Worm (Caenorhabditis elegans) whole organism, L4 larva: ENCODE data around the gene rps-30.

ENCODE experiments used
- lim-7 ChIP-seq: fragments of 200-800 bp; sonication (Bioruptor generic); IDR thresholded peaks from 2 replicates; pipeline ENCODE4 v1.3.6; 2022; ENCODE audit warnings: missing genetic modification characterization, missing compliant biosample characterization
- nhr-237 ChIP-seq: sonication (generic microtip); optimal IDR thresholded peaks from 2 replicates; lab custom pipeline; 2017; ENCODE audit warnings: missing biosample characterization, missing genetic modification characterization
- nhr-42 ChIP-seq: fragments of 200-800 bp; sonication (Bioruptor generic); IDR thresholded peaks from 2 replicates; pipeline ENCODE4 v1.3.6; 2022; ENCODE audit warnings: missing genetic modification characterization, missing compliant biosample characterization

- TF ChIP-seq nhr-42 (GFP tag; lab: Robert Waterston, UW) (no peak), nhr-237 (tag; lab: Kevin White, UChicago) (no peak), lim-7 (GFP tag; lab: Robert Waterston, UW) (no peak)
These were observed 17.1 kb upstream of the rps-30 start for ce11 chrV:7759270-7759669.
